Fruit fly (Drosophila melanogaster): ENCODE results near the gene JMJD4.

- TF ChIP-seq usp (GFP tag; optimal IDR thresholded peaks at IDR 0.05) (no peak), EcR (GFP tag; optimal IDR thresholded peaks at IDR 0.05) (no peak), pan (optimal IDR thresholded peaks at IDR 0.05) (no peak), CG8478 (optimal IDR thresholded peaks at IDR 0.05) (no peak), Dll (optimal IDR thresholded peaks at IDR 0.05) (no peak)
Observed at dm6 chr2L:18137591-18138247, 21.4 kb downstream of the JMJD4 start, which contains the start of gene kel.

All from whole organism.